Worm (Caenorhabditis elegans) whole organism, L4 larva: Measurements from ENCODE around the gene srh-146.
"Not testable (repeated sequence)": the region's sequence is repeated elsewhere in the genome, so short reads cannot be mapped to it uniquely, and the experiment has no call there.

Experiments used
- D1046.2 ChIP-seq: fragments of 200-800 bp; sonication (Bioruptor generic); IDR thresholded peaks from 2 replicates; pipeline ENCODE4 v1.3.6; 2022; ENCODE audit warnings: missing genetic modification characterization, missing compliant biosample characterization
- F37D6.2 ChIP-seq: sonication (generic microtip); optimal IDR thresholded peaks from 2 replicates; lab custom pipeline; 2016; ENCODE audit warnings: mild to moderate bottlenecking, missing genetic modification characterization, missing compliant biosample characterization
- F49E8.2 ChIP-seq: sonication (generic microtip); optimal IDR thresholded peaks from 2 replicates; lab custom pipeline; 2016; ENCODE audit warnings: missing compliant biosample characterization, mild to moderate bottlenecking, missing genetic modification characterization, borderline replicate concordance
- Y5F2A.4 ChIP-seq: fragments of 200-800 bp; sonication (Bioruptor generic); optimal IDR thresholded peaks from 2 replicates; lab custom pipeline; 2018; ENCODE audit warnings: mild to moderate bottlenecking, missing genetic modification characterization, missing compliant biosample characterization
- Y75B8A.6 ChIP-seq: fragments of 200-800 bp; sonication (Bioruptor generic); IDR thresholded peaks from 2 replicates; pipeline ENCODE4 v1.3.6; 2022; ENCODE audit warnings: missing genetic modification reagents, missing genetic modification characterization, missing compliant biosample characterization
- ceh-28 ChIP-seq: fragments of 150-350 bp; optimal IDR thresholded peaks from 2 replicates; lab custom pipeline; 2014; ENCODE audit warnings: missing biosample characterization, missing genetic modification reagents, missing genetic modification characterization
- daf-16 ChIP-seq, 3 experiments: sonication (generic microtip); optimal IDR thresholded peaks; 2 replicates each; lab custom pipeline; 2016 to 2017; ENCODE audit warnings: missing genetic modification characterization in 3 of 3, missing genetic modification reagents in 3 of 3, mild to moderate bottlenecking in 2 of 3, missing compliant biosample characterization in 2 of 3, missing biosample characterization in 1 of 3, moderate library complexity in 1 of 3
- daf-8 ChIP-seq: fragments of 200-800 bp; sonication (Bioruptor generic); IDR thresholded peaks from 2 replicates; pipeline ENCODE4 v1.3.6; 2022; ENCODE audit warnings: missing genetic modification characterization, missing compliant biosample characterization
- dpl-1 ChIP-seq: fragments of 150-350 bp; optimal IDR thresholded peaks from 2 replicates; lab custom pipeline; 2014; ENCODE audit warnings: missing biosample characterization, missing genetic modification reagents, missing genetic modification characterization
- duxl-1 ChIP-seq: sonication (generic microtip); optimal IDR thresholded peaks from 2 replicates; lab custom pipeline; 2016; ENCODE audit warnings: mild to moderate bottlenecking, missing genetic modification characterization, moderate library complexity, missing compliant biosample characterization; ENCODE audit not compliant: poor library complexity
- egl-27 ChIP-seq: sonication (generic microtip); optimal IDR thresholded peaks from 3 replicates; lab custom pipeline; 2017; ENCODE audit warnings: missing biosample characterization, missing genetic modification reagents, missing genetic modification characterization
- fos-1 ChIP-seq: fragments of 150-350 bp; optimal IDR thresholded peaks from 2 replicates; lab custom pipeline; 2014; ENCODE audit warnings: missing biosample characterization, missing genetic modification characterization
- gei-8 ChIP-seq: fragments of 200-800 bp; sonication (Bioruptor generic); optimal IDR thresholded peaks from 2 replicates; lab custom pipeline; 2018; ENCODE audit warnings: mild to moderate bottlenecking, missing genetic modification characterization, missing compliant biosample characterization
- lin-29 ChIP-seq: fragments of 200-800 bp; sonication (Bioruptor generic); IDR thresholded peaks from 2 replicates; pipeline ENCODE4 v1.3.6; 2022; ENCODE audit warnings: missing genetic modification reagents, missing genetic modification characterization, missing compliant biosample characterization
- lin-38 ChIP-seq: fragments of 200-800 bp; sonication (Bioruptor generic); IDR thresholded peaks from 2 replicates; pipeline ENCODE4 v1.3.6; 2022; ENCODE audit warnings: missing genetic modification reagents, missing genetic modification characterization, missing compliant biosample characterization
- lin-39 ChIP-seq: fragments of 150-350 bp; optimal IDR thresholded peaks from 2 replicates; lab custom pipeline; 2014; ENCODE audit warnings: missing biosample characterization, missing genetic modification reagents, missing genetic modification characterization
- lsy-2 ChIP-seq, 2 experiments: fragments of 150-350 bp in 1 of 2; sonication (generic microtip) in 1 of 2; optimal IDR thresholded peaks; 2 replicates each; lab custom pipeline; 2014 to 2017; ENCODE audit warnings: missing biosample characterization in 2 of 2, missing genetic modification characterization in 2 of 2
- madf-5 ChIP-seq, 2 experiments: fragments of 200-800 bp; sonication (Bioruptor generic); IDR thresholded peaks; 2 replicates each; pipeline ENCODE4 v1.3.6; 2022; ENCODE audit warnings: missing compliant biosample characterization in 2 of 2, missing genetic modification characterization in 2 of 2
- mxl-2 ChIP-seq: fragments of 200-800 bp; sonication (Bioruptor generic); conservative IDR thresholded peaks from 2 replicates; pipeline ENCODE4 v1.3.6; 2022; ENCODE audit warnings: missing genetic modification reagents, missing genetic modification characterization, missing compliant biosample characterization
- mxl-3 ChIP-seq: fragments of 200-800 bp; sonication (Bioruptor generic); optimal IDR thresholded peaks from 2 replicates; lab custom pipeline; 2018; ENCODE audit warnings: mild to moderate bottlenecking, missing genetic modification characterization, missing compliant biosample characterization
- nhr-10 ChIP-seq: fragments of 150-350 bp; optimal IDR thresholded peaks from 2 replicates; lab custom pipeline; 2014; ENCODE audit warnings: missing biosample characterization, missing genetic modification characterization
- nhr-111 ChIP-seq: fragments of 200-800 bp; sonication (Bioruptor generic); optimal IDR thresholded peaks from 2 replicates; lab custom pipeline; 2018; ENCODE audit warnings: mild to moderate bottlenecking, missing genetic modification characterization, missing compliant biosample characterization
- nhr-41 ChIP-seq: fragments of 200-800 bp; sonication (Bioruptor generic); IDR thresholded peaks from 2 replicates; pipeline ENCODE4 v1.3.6; 2022; ENCODE audit warnings: missing genetic modification reagents, missing genetic modification characterization, missing compliant biosample characterization
- nhr-6 ChIP-seq: fragments of 150-350 bp; optimal IDR thresholded peaks from 2 replicates; lab custom pipeline; 2014; ENCODE audit warnings: missing biosample characterization, missing genetic modification characterization
- pqm-1 ChIP-seq: sonication (generic microtip); optimal IDR thresholded peaks from 2 replicates; lab custom pipeline; 2017; ENCODE audit warnings: missing biosample characterization, missing genetic modification characterization
- sdz-12 ChIP-seq: fragments of 200-800 bp; sonication (Bioruptor generic); optimal IDR thresholded peaks from 2 replicates; lab custom pipeline; 2018; ENCODE audit warnings: mild to moderate bottlenecking, missing genetic modification characterization, missing compliant biosample characterization
- unc-62 ChIP-seq, 3 experiments: fragments of 150-350 bp in 1 of 3; sonication (generic microtip); optimal IDR thresholded peaks in 2 of 3; peaks in 1 of 3; 1 replicate in 1 of 3; 2 replicates in 2 of 3; lab custom pipeline; 2014 to 2017; ENCODE audit warnings: missing biosample characterization in 3 of 3, missing genetic modification characterization in 3 of 3, missing genetic modification reagents in 3 of 3, missing genotype in 1 of 3
- zfp-2 ChIP-seq: sonication (generic microtip); optimal IDR thresholded peaks from 2 replicates; lab custom pipeline; 2016; ENCODE audit warnings: mild to moderate bottlenecking, missing genetic modification characterization, missing compliant biosample characterization
- zip-2 ChIP-seq: fragments of 150-350 bp; optimal IDR thresholded peaks from 2 replicates; lab custom pipeline; 2014; ENCODE audit warnings: missing biosample characterization, missing genetic modification characterization

The srh-146 gene

DNA sequence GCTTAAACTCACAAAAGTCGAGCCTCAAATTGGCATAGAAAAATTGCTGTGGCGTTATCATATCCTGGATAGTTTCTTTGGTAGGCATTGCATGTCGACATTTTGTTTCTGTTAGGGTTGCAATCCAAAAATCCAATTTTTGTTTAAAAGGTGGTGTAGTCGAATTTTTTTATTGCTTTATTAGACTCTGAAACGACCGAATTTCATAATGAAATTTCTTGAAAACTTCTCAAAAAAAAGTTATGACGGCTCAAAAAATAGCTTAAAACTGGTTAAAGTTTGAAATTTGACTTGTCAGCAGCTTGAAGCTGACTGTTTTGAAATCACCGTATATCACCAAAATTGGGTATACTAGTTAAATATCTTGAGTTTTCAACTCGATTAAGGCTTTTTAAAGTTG, 27.4 kb downstream of the srh-146 start, which contains the start of gene srw-143:
TSS of gene srw-143 (minus strand) at position 101 of the 400 bp plus-strand sequence.
- TF ChIP-seq dpl-1 (no peak), mxl-3 (no peak), madf-5 (GFP tag; IDR thresholded peaks at IDR 0.05; lab: Robert Waterston, UW) (no peak)

DNA sequence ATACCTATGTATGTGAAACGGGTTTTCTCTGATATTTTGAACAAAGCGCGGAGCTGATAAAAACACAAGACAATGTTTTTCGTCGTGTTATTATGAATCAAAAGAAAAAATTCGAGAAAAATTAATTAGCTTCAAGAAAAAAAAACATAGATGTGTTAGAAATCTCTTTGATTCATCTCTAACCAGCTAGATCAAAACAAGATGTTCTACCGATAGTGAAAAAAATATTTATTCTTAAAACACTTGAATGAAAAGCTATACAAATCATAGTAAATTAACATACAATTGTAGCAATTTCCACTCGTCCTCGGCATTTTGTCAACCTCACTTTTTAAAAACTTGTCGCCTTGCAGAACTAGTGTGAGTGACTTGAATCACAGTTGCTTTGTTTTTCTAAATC, 28.2 kb downstream of the srh-146 start:
- TF ChIP-seq daf-8 (no peak), unc-62 (GFP tag; optimal IDR thresholded peaks at IDR 0.05 in 1 of 2; lab: Kevin White, UChicago) (peak in 1 of 2 experiments; percentile 94), unc-62 (tag; optimal IDR thresholded peaks at IDR 0.05; lab: Kevin White, UChicago) (no peak), nhr-10 (tag; lab: Kevin White, UChicago) (no peak)

DNA sequence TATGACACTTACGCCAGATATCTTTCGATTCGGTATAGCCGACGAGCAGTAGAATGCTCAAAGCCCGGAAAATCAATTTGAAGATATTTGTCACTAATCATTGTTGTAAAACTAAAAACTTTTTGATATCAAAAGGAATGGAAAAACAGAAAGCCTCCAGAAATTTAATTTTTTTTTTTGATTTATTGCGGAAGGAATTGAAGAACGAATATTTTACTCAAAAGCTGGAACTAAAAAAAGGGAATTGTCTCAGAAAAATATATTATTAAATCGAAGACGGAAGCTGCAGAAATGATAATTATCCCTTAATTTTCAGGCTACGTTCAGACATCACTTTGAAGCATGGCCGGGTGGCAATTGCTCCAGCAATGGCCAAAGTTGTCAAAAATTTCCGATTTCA, 29.8 kb downstream of the srh-146 start, which contains the start of gene srw-137:
TSS of gene srw-137 (minus strand) at position 101 of the 400 bp plus-strand sequence.
- TF ChIP-seq lin-38, result no peak

DNA sequence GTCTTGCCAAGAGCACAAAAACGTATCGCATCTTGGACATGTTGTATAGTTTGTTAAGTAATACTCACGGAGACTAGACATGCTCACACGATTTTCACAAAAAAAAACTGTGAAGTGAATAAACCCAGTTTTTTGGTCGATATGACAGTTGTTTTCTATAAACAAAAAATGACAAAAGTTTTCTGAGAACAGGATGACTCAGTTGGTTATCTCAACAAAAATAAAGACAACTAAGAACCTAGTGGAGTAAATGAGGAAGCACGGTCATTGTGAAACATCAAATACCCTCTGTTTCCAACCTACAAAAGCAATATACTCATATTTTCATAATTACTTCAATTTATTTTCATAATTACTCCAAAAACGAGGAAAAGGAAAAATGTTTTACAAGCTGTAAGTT, 31.6 kb downstream of the srh-146 start, which contains the start of gene srh-87:
TSS of gene srh-87 (minus strand) at position 101 of the 400 bp plus-strand sequence.
- TF ChIP-seq ceh-28 (tag; lab: Kevin White, UChicago), result no peak
- TF ChIP-seq lsy-2 (tag; optimal IDR thresholded peaks at IDR 0.05; lab: Kevin White, UChicago), result no peak
- no peak for TF ChIP-seq F49E8.2 (tag; lab: Kevin White, UChicago)
- no peak for TF ChIP-seq sdz-12
- TF ChIP-seq F37D6.2 (tag; lab: Kevin White, UChicago), result no peak
- TF ChIP-seq mxl-2 (GFP tag; lab: Robert Waterston, UW), result no peak

DNA sequence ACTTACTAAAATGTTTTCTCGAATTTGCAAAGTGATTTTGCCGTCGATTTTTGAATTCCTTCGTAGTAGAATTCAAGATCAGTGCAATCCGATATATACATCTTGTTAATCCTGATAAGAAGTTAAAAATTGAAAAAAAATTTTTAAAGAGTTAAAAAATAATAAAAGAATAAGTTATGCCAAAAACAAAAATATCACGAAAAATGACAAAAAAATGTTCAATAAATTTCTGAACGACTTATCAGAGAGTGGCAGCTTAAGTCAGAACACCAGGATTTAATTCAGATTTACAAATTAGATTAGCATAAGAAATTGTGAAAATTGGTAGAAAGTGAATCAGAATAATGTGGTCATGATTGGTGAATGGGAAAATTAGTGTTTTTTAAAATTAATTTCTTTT, 38.1 kb downstream of the srh-146 start, which contains the start of gene srw-122:
TSS of gene srw-122 (minus strand) at position 101 of the 400 bp plus-strand sequence.
- not testable (repeated sequence) for TF ChIP-seq nhr-111 (GFP tag; lab: Kevin White, UChicago); pqm-1 (tag; lab: Kevin White, UChicago); Y5F2A.4 (GFP tag; lab: Kevin White, UChicago)

DNA sequence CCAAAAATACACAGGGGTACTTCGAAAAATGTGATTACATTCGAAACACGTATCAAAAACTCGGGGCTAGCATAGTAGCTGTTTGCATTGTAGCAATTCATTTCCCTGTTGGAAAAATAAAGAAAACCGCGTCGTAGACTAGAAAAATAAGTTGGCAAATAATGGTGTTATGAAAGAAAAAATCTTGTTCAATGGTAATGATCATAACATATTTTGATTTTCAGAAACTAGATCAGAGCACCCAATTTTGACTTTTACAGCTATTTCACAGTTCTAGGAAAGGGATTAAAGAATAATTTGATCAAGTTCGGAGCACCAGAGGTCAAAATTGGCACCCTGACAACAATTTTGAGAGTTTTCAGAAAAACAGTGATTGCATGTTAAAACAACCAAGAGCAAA, 41.3 kb downstream of the srh-146 start, which contains the start of gene srh-248:
TSS of gene srh-248 (minus strand) at position 101 of the 400 bp plus-strand sequence.
- not testable (repeated sequence) for TF ChIP-seq nhr-111 (GFP tag; lab: Kevin White, UChicago); lin-29 (GFP tag; lab: Robert Waterston, UW); gei-8 (GFP tag; lab: Kevin White, UChicago)

DNA sequence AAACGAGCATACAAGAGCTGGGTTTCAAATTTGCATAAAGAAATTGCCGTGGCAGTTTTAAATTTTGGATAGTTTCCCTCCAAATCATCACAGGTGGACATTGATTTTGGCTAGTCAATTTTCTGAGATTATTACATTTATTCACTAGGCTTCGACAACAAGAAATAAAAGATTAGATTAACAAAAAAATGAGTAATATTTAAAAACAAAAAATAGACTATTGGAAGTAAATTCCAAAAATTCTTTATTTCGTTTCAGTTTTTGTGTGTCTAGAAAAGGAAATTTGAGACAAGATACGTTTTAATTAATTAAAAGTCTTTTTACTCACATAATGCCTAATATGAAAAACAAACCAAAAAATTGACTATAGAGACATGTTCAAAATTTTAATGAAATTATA, 44.2 kb downstream of the srh-146 start, which contains the start of gene srw-142:
TSS of gene srw-142 (minus strand) at position 101 of the 400 bp plus-strand sequence.
- TF ChIP-seq fos-1 (tag; lab: Kevin White, UChicago) (no peak), nhr-6 (tag; lab: Kevin White, UChicago) (no peak), F49E8.2 (tag; lab: Kevin White, UChicago) (no peak), nhr-41 (no peak), zfp-2 (no peak), D1046.2 (no peak), zip-2 (no peak), daf-16 (GFP tag; optimal IDR thresholded peaks at IDR 0.05; lab: Kevin White, UChicago) (no peak), daf-16 (tag; optimal IDR thresholded peaks at IDR 0.05; lab: Kevin White, UChicago) (no peak), egl-27 (tag; lab: Kevin White, UChicago) (no peak), duxl-1 (tag; lab: Kevin White, UChicago) (no peak), lin-39 (no peak), lsy-2 (tag; optimal IDR thresholded peaks at IDR 0.05; lab: Kevin White, UChicago) (no peak), Y75B8A.6 (GFP tag; lab: Robert Waterston, UW) (no peak)
